Worm (Caenorhabditis elegans): ENCODE results near the gene plc-2.

The plc-2 gene

ce11 chrV:15182407-15182806 is 10.0 kb upstream of the plc-2 start, which contains the start of gene fbxa-84:
Gene fbxa-84 (plus strand): TSS chrV:15182440.
- TF ChIP-seq dmd-6 (GFP tag; IDR thresholded peaks at IDR 0.05) (peak; percentile 33; the same call in 1 of the 2 replicates), ceh-82 (tag; optimal IDR thresholded peaks at IDR 0.05) (no peak), nhr-28 (tag; optimal IDR thresholded peaks at IDR 0.05) (peak; percentile 10), egl-27 (tag; optimal IDR thresholded peaks at IDR 0.05) (no peak), dve-1 (tag; optimal IDR thresholded peaks at IDR 0.05; ENCODE audit: insufficient read depth) (peak; percentile 2), zfp-3 (GFP tag; conservative IDR thresholded peaks at IDR 0.05) (no peak), nhr-111 (GFP tag; optimal IDR thresholded peaks at IDR 0.05) (no peak), madf-5 (GFP tag; IDR thresholded peaks at IDR 0.05) (no peak), aha-1 (tag) (no peak), pqm-1 (tag; optimal IDR thresholded peaks at IDR 0.05) (peak; percentile 9), jun-1 (tag; optimal IDR thresholded peaks at IDR 0.05) (no peak), php-3 (GFP tag; IDR thresholded peaks at IDR 0.05) (no peak)

- no peak for TF ChIP-seq vab-7 (GFP tag; IDR thresholded peaks at IDR 0.05)
- no peak for TF ChIP-seq nhr-42 (GFP tag; IDR thresholded peaks at IDR 0.05)
- TF ChIP-seq arid-1 (GFP tag; conservative IDR thresholded peaks at IDR 0.05), result 0 out of 2 replicates have a peak, but pooled peaks have one; percentile 4
- no peak for TF ChIP-seq mxl-3 (GFP tag; optimal IDR thresholded peaks at IDR 0.05)
- TF ChIP-seq mep-1 (tag; optimal IDR thresholded peaks at IDR 0.05), result no peak
- TF ChIP-seq lsy-2 (tag; optimal IDR thresholded peaks at IDR 0.05), result no peak
- TF ChIP-seq zip-2 (tag; optimal IDR thresholded peaks at IDR 0.05), result no peak
- TF ChIP-seq aly-2 (tag; optimal IDR thresholded peaks at IDR 0.05), result no peak
- no peak for TF ChIP-seq unc-39 (tag; optimal IDR thresholded peaks at IDR 0.05)
- peak; percentile 12 for TF ChIP-seq lin-13 (GFP tag; optimal IDR thresholded peaks at IDR 0.05)
- no peak for TF ChIP-seq zag-1 (tag; optimal IDR thresholded peaks at IDR 0.05)
- TF ChIP-seq nhr-111 (GFP tag; optimal IDR thresholded peaks at IDR 0.05), result no peak
- TF ChIP-seq nhr-237 (tag; optimal IDR thresholded peaks at IDR 0.05), result no peak
- TF ChIP-seq ceh-32 (tag; optimal IDR thresholded peaks at IDR 0.05; ENCODE audit: poor library complexity), result no peak
- no peak for TF ChIP-seq ceh-28 (tag; optimal IDR thresholded peaks at IDR 0.05)
- TF ChIP-seq hmg-1.1 (GFP tag; IDR thresholded peaks at IDR 0.05), result no peak
- TF ChIP-seq snpc-1.2 (GFP tag; IDR thresholded peaks at IDR 0.05), result 0 out of 2 replicates have a peak, but pooled peaks have one; percentile 39
- no peak for TF ChIP-seq hlh-11 (tag; optimal IDR thresholded peaks at IDR 0.05)
- no peak for TF ChIP-seq lim-7 (GFP tag; IDR thresholded peaks at IDR 0.05)
- peak; percentile 55 for TF ChIP-seq unc-130 (GFP tag; optimal IDR thresholded peaks at IDR 0.05)
- no peak for TF ChIP-seq F37D6.2 (tag; optimal IDR thresholded peaks at IDR 0.05)
- no peak for TF ChIP-seq nhr-28 (tag; optimal IDR thresholded peaks at IDR 0.05)
- TF ChIP-seq nhr-77 (tag; optimal IDR thresholded peaks at IDR 0.05), result no peak
- TF ChIP-seq F49E8.2 (tag; optimal IDR thresholded peaks at IDR 0.05; ENCODE audit: borderline replicate concordance), result peak; percentile 78
- TF ChIP-seq Y5F2A.4 (GFP tag; optimal IDR thresholded peaks at IDR 0.05), result no peak
- no peak for TF ChIP-seq sdz-12 (GFP tag; optimal IDR thresholded peaks at IDR 0.05)
- no peak for TF ChIP-seq T26A8.4 (GFP tag; IDR thresholded peaks at IDR 0.05)
- no peak for TF ChIP-seq zip-11 (GFP tag; IDR thresholded peaks at IDR 0.05)
- no peak for TF ChIP-seq hlh-30 (tag; optimal IDR thresholded peaks at IDR 0.05; ENCODE audit: insufficient read depth)
- TF ChIP-seq lin-38 (GFP tag; IDR thresholded peaks at IDR 0.05), result peak; percentile 74
- TF ChIP-seq pqm-1 (tag; optimal IDR thresholded peaks at IDR 0.05), result no peak
- no peak for TF ChIP-seq dmd-6 (GFP tag; IDR thresholded peaks at IDR 0.05)
- TF ChIP-seq rbr-2 (tag; optimal IDR thresholded peaks at IDR 0.05), result no peak
- TF ChIP-seq spr-3 (GFP tag; optimal IDR thresholded peaks at IDR 0.05), result no peak
- TF ChIP-seq snpc-4 (tag; optimal IDR thresholded peaks at IDR 0.05), result no peak
- no peak for TF ChIP-seq fkh-10 (GFP tag; optimal IDR thresholded peaks at IDR 0.05)
- TF ChIP-seq nhr-41 (GFP tag; IDR thresholded peaks at IDR 0.05), result no peak
- peak; percentile 21; the same call in 1 of the 2 replicates for TF ChIP-seq Y48G9A.11 (GFP tag; IDR thresholded peaks at IDR 0.05)
- no peak for TF ChIP-seq ztf-11 (tag; optimal IDR thresholded peaks at IDR 0.05)
- no peak for TF ChIP-seq php-3 (GFP tag; IDR thresholded peaks at IDR 0.05)
- no peak for TF ChIP-seq dve-1 (tag; optimal IDR thresholded peaks at IDR 0.05; ENCODE audit: insufficient read depth)
These were observed 8.0 kb upstream of the plc-2 start, which contains the start of gene Y75B12B.1 for ce11 chrV:15184097-15185040. Gene Y75B12B.1 (plus strand): TSS chrV:15184699.

Data from whole organism, L4 larva.